Fruit fly (Drosophila melanogaster): ENCODE results near the gene CG32264.

dm6 chr3L:3848687-3849270 is 42.5 kb upstream of the CG32264 start:
- TF ChIP-seq h (GFP tag; optimal IDR thresholded peaks at IDR 0.05) = no peak
- TF ChIP-seq pan (optimal IDR thresholded peaks at IDR 0.05) = no peak
- no peak for TF ChIP-seq woc (GFP tag; optimal IDR thresholded peaks at IDR 0.05)
- no peak for TF ChIP-seq psq (GFP tag; optimal IDR thresholded peaks at IDR 0.05)
- TF ChIP-seq Hnf4 (GFP tag; optimal IDR thresholded peaks at IDR 0.05) = no peak
- TF ChIP-seq Myc (optimal IDR thresholded peaks at IDR 0.05) = no peak
